Worm (Caenorhabditis elegans): ENCODE results near the gene R160.12.

ce11 chrX:4400296-4400695 is 22.7 kb upstream of the R160.12 start:
- TF ChIP-seq lin-13 (GFP tag; optimal IDR thresholded peaks at IDR 0.05) (no peak), elt-3 (tag; optimal IDR thresholded peaks at IDR 0.05) (no peak), ama-1 (optimal IDR thresholded peaks at IDR 0.05) (no peak), nhr-20 (tag; optimal IDR thresholded peaks at IDR 0.05) (no peak), isw-1 (GFP tag; IDR thresholded peaks at IDR 0.05) (no peak), nhr-90 (tag; optimal IDR thresholded peaks at IDR 0.05; ENCODE audit: poor library complexity) (no peak), zag-1 (tag; optimal IDR thresholded peaks at IDR 0.05) (no peak), dpl-1 (GFP tag; optimal IDR thresholded peaks at IDR 0.05) (no peak), unc-62 (GFP tag; optimal IDR thresholded peaks at IDR 0.05) (no peak)

Data from whole organism, L1 larva.